Fruit fly (Drosophila melanogaster): Measurements from ENCODE around the gene Aasdh.

- no peak for TF ChIP-seq insv (optimal IDR thresholded peaks at IDR 0.05)
- TF ChIP-seq psq (optimal IDR thresholded peaks at IDR 0.05), result no peak
- no peak for TF ChIP-seq ttk (optimal IDR thresholded peaks at IDR 0.05)
Measured at dm6 chr2L:8411530-8411929, 37.8 kb downstream of the Aasdh start, which contains the start of gene Naglu.

Data from Kc167 (cell line).